Fruit fly (Drosophila melanogaster): ENCODE data around the gene CG9147.
A peak's percentile ranks its signal among the peaks of the same experiment; 100 is the strongest.

CG9147 gene

dm6 chr2L:6090786-6091716 lies 25.3 kb downstream of the CG9147 start, which contains the start of gene CG45075:
Gene CG45075, plus strand, starts transcription at chr2L:6091412.
- TF ChIP-seq CG17801 (GFP tag; optimal IDR thresholded peaks at IDR 0.05; ENCODE audit: partially characterized antibody): no peak

- TF ChIP-seq CG17801 (GFP tag; optimal IDR thresholded peaks at IDR 0.05; ENCODE audit: partially characterized antibody): no peak
These were observed 26.5 kb downstream of the CG9147 start for dm6 chr2L:6092300-6092699.

dm6 chr2L:6098479-6099269 lies 32.9 kb downstream of the CG9147 start, which contains the start of gene CG9175:
Gene CG9175, minus strand, starts transcription at chr2L:6098966.
- TF ChIP-seq CG17801 (GFP tag; optimal IDR thresholded peaks at IDR 0.05; ENCODE audit: partially characterized antibody): peak; percentile 30

- no peak for TF ChIP-seq CG17801 (GFP tag; optimal IDR thresholded peaks at IDR 0.05; ENCODE audit: partially characterized antibody)
These were observed 33.5 kb downstream of the CG9147 start for dm6 chr2L:6099270-6099644.

DNA sequence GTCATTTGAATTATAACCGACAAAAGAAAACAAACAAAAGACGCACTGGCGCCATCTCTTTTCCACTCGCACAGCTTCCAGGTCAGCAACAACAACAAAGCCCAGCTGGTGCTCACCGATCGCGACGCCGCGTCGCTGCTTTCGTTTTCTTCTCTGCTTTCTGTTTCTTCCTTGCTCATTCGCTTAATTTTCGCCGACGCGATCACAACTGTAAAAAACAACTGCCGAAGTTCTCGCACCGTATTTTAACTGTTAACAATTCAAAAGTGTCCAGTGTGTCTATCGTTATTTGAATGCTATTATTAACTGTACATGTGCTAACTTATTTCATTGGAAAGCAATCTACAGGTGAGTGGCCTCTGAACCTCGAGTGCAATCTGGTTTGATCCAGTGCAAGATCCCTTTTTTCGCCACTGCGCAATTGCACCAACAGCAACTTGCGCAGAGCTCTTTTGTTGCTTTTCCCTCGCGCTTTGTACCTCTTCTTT lies 34.4 kb downstream of the CG9147 start, which contains the start of gene stai:
Gene stai, plus strand, starts transcription at position 176 of the 488 bp plus-strand sequence.
- peak; percentile 59 for TF ChIP-seq CG17801 (GFP tag; optimal IDR thresholded peaks at IDR 0.05; ENCODE audit: partially characterized antibody)

- TF ChIP-seq CG17801 (GFP tag; optimal IDR thresholded peaks at IDR 0.05; ENCODE audit: partially characterized antibody): no peak
These were observed 43.6 kb downstream of the CG9147 start for dm6 chr2L:6109313-6109847.

dm6 chr2L:6110781-6111180 lies 45.0 kb downstream of the CG9147 start:
- no peak for TF ChIP-seq CG17801 (GFP tag; optimal IDR thresholded peaks at IDR 0.05; ENCODE audit: partially characterized antibody)

All from ovary, adult (tissue).